Fruit fly (Drosophila melanogaster) whole organism, embryonic: Measurements from ENCODE around the gene tsl.

Source experiments
- Asciz ChIP-seq: fragments of 200-800 bp; sonication (Bioruptor generic); optimal IDR thresholded peaks from 2 replicates; lab custom pipeline; 2017; ENCODE audit warnings: missing biosample characterization, mild to moderate bottlenecking, missing genetic modification characterization, missing genetic modification reagents
- CG10321 ChIP-seq: fragments of 200-800 bp; sonication (Bioruptor generic); IDR thresholded peaks from 2 replicates; pipeline ENCODE4 v1.3.6; 2022; ENCODE audit warnings: missing biosample characterization, missing genetic modification characterization
- CG10543 ChIP-seq: fragments of 200-800 bp; sonication (Bioruptor generic); optimal IDR thresholded peaks from 3 replicates; lab custom pipeline; 2017; ENCODE audit warnings: missing biosample characterization, mild to moderate bottlenecking, missing genetic modification characterization, moderate library complexity
- CG11456 ChIP-seq: fragments of 200-800 bp; sonication (Bioruptor generic); IDR thresholded peaks from 3 replicates; pipeline ENCODE4 v1.3.6; 2022; ENCODE audit warnings: missing biosample characterization, missing genetic modification characterization
- CG11696 ChIP-seq: fragments of 200-800 bp; sonication (Bioruptor generic); IDR thresholded peaks from 2 replicates; pipeline ENCODE4 v1.3.6; 2022; ENCODE audit warnings: missing biosample characterization, missing genetic modification characterization
- CG14667 ChIP-seq: fragments of 200-800 bp; sonication (Bioruptor generic); IDR thresholded peaks from 2 replicates; pipeline ENCODE4 v1.3.6; 2022; ENCODE audit warnings: missing biosample characterization, missing genetic modification characterization
- CG15011 ChIP-seq: fragments of 200-800 bp; sonication (Bioruptor generic); optimal IDR thresholded peaks from 3 replicates; lab custom pipeline; 2018; ENCODE audit warnings: missing biosample characterization, mild to moderate bottlenecking, missing genetic modification characterization
- CG15479 ChIP-seq: fragments of 200-800 bp; sonication (Bioruptor generic); optimal IDR thresholded peaks from 3 replicates; lab custom pipeline; 2019; ENCODE audit warnings: missing biosample characterization, mild to moderate bottlenecking, missing genetic modification characterization, moderate library complexity
- CG1602 ChIP-seq: fragments of 200-800 bp; sonication (Bioruptor generic); optimal IDR thresholded peaks from 3 replicates; lab custom pipeline; 2016; ENCODE audit warnings: missing biosample characterization, missing genetic modification characterization
- CG1647 ChIP-seq: fragments of 200-800 bp; sonication (Bioruptor generic); optimal IDR thresholded peaks from 3 replicates; lab custom pipeline; 2016; ENCODE audit warnings: missing biosample characterization, missing genetic modification characterization
- CG1832 ChIP-seq: fragments of 200-800 bp; sonication (Bioruptor generic); optimal IDR thresholded peaks from 2 replicates; lab custom pipeline; 2017; ENCODE audit warnings: missing biosample characterization, mild to moderate bottlenecking, missing genetic modification characterization, inconsistent platforms
- CG18619 ChIP-seq: fragments of 200-800 bp; sonication (Bioruptor generic); optimal IDR thresholded peaks from 3 replicates; lab custom pipeline; 2017; ENCODE audit warnings: missing biosample characterization, mild to moderate bottlenecking, missing genetic modification characterization
- CG2199 ChIP-seq: fragments of 200-800 bp; sonication (Bioruptor generic); IDR thresholded peaks from 3 replicates; pipeline ENCODE4 v1.3.6; 2022; ENCODE audit warnings: missing biosample characterization, missing genetic modification characterization
- CG2712 ChIP-seq: fragments of 200-800 bp; optimal IDR thresholded peaks from 3 replicates; lab custom pipeline; 2019; ENCODE audit warnings: missing biosample characterization, mild to moderate bottlenecking, missing genetic modification characterization, moderate library complexity
- CG2889 ChIP-seq: fragments of 200-800 bp; sonication (Bioruptor generic); IDR thresholded peaks from 3 replicates; pipeline ENCODE4 v1.3.6; 2022; ENCODE audit warnings: missing biosample characterization, missing genetic modification characterization
- CG4820 ChIP-seq: fragments of 200-800 bp; sonication (Bioruptor generic); optimal IDR thresholded peaks from 3 replicates; lab custom pipeline; 2016; ENCODE audit warnings: missing biosample characterization, missing genetic modification characterization
- CG4854 ChIP-seq: fragments of 200-800 bp; sonication (Bioruptor generic); optimal IDR thresholded peaks from 2 replicates; lab custom pipeline; 2016; ENCODE audit warnings: missing biosample characterization, missing genetic modification characterization, inconsistent platforms
- CG5180 ChIP-seq: fragments of 200-800 bp; sonication (Bioruptor generic); optimal IDR thresholded peaks from 3 replicates; lab custom pipeline; 2017; ENCODE audit warnings: missing biosample characterization, missing genetic modification characterization, mild to moderate bottlenecking, moderate library complexity, missing genetic modification reagents
- CG6272 ChIP-seq: fragments of 200-800 bp; sonication (Bioruptor generic); IDR thresholded peaks from 2 replicates; pipeline ENCODE4 v1.3.6; 2022; ENCODE audit warnings: missing biosample characterization, missing genetic modification characterization
- CG6791 ChIP-seq: fragments of 200-800 bp; sonication (Bioruptor generic); IDR thresholded peaks from 3 replicates; pipeline ENCODE4 v1.3.6; 2022; ENCODE audit warnings: missing biosample characterization, missing genetic modification characterization; ENCODE audit not compliant: partially characterized antibody
- CG7745 ChIP-seq: fragments of 200-800 bp; sonication (Bioruptor generic); optimal IDR thresholded peaks from 2 replicates; lab custom pipeline; 2018; ENCODE audit warnings: missing biosample characterization, mild to moderate bottlenecking, missing genetic modification characterization, moderate library complexity
- Eip74EF ChIP-seq, 2 experiments: fragments of 200-800 bp in 1 of 2; fragments of >200 bp in 1 of 2; sonication (Bioruptor generic) in 1 of 2; optimal IDR thresholded peaks; 2 replicates each; lab custom pipeline; 2017 to 2019; ENCODE audit warnings: missing biosample characterization in 2 of 2, missing genetic modification characterization in 2 of 2, mild to moderate bottlenecking in 1 of 2, moderate library complexity in 1 of 2
- Hsf ChIP-seq: fragments of 200-800 bp; sonication (Bioruptor generic); optimal IDR thresholded peaks from 3 replicates; lab custom pipeline; 2016; ENCODE audit warnings: missing biosample characterization, missing genetic modification characterization
- Lhr ChIP-seq: fragments of 200-800 bp; sonication (Bioruptor generic); optimal IDR thresholded peaks from 3 replicates; lab custom pipeline; 2017; ENCODE audit warnings: mild to moderate bottlenecking, missing biosample characterization, missing genetic modification reagents, missing genetic modification characterization
- MBD-R2 ChIP-seq: fragments of 200-800 bp; sonication (Bioruptor generic); IDR thresholded peaks from 2 replicates; pipeline ENCODE4 v1.3.6; 2022; ENCODE audit warnings: missing biosample characterization, missing genetic modification characterization
- Meics ChIP-seq: fragments of 200-800 bp; sonication (Bioruptor generic); optimal IDR thresholded peaks from 2 replicates; lab custom pipeline; 2017; ENCODE audit warnings: missing biosample characterization, mild to moderate bottlenecking, missing genetic modification characterization
- Nf-YC ChIP-seq: fragments of 200-800 bp; optimal IDR thresholded peaks from 3 replicates; lab custom pipeline; 2019; ENCODE audit warnings: missing biosample characterization, mild to moderate bottlenecking, missing genetic modification characterization, moderate library complexity
- Scr ChIP-seq: fragments of 200-800 bp; sonication (Bioruptor generic); IDR thresholded peaks from 2 replicates; pipeline ENCODE4 v1.3.6; 2022; ENCODE audit warnings: missing biosample characterization, missing genetic modification characterization; ENCODE audit not compliant: partially characterized antibody
- Stat92E ChIP-seq, 3 experiments: fragments of >200 bp in 2 of 3; fragments of 200-800 bp in 1 of 3; sonication (Bioruptor generic) in 1 of 3; optimal IDR thresholded peaks; 2 replicates each; lab custom pipeline; 2017 to 2019; ENCODE audit warnings: missing biosample characterization in 3 of 3, missing genetic modification characterization in 3 of 3, mild to moderate bottlenecking in 1 of 3, moderate library complexity in 1 of 3
- Xbp1 ChIP-seq: fragments of 200-800 bp; sonication (Bioruptor generic); optimal IDR thresholded peaks from 3 replicates; lab custom pipeline; 2016; ENCODE audit warnings: missing biosample characterization, mild to moderate bottlenecking, missing genetic modification characterization
- az2 ChIP-seq: fragments of 200-800 bp; sonication (Bioruptor generic); optimal IDR thresholded peaks from 3 replicates; lab custom pipeline; 2016; ENCODE audit warnings: missing biosample characterization, missing genetic modification characterization
- ci ChIP-seq: fragments of 200-800 bp; sonication (Bioruptor generic); IDR thresholded peaks from 3 replicates; pipeline ENCODE4 v1.3.6; 2022; ENCODE audit warnings: missing biosample characterization, missing genetic modification characterization
- danr ChIP-seq: fragments of 200-800 bp; sonication (Bioruptor generic); IDR thresholded peaks from 2 replicates; pipeline ENCODE4 v1.3.6; 2022; ENCODE audit warnings: missing biosample characterization, missing genetic modification characterization
- dpn ChIP-seq, 2 experiments: fragments of 200-800 bp; sonication (Bioruptor generic); optimal IDR thresholded peaks; 3 replicates each; lab custom pipeline; 2016; ENCODE audit warnings: missing biosample characterization in 2 of 2, missing genetic modification characterization in 2 of 2
- emc ChIP-seq: fragments of 200-800 bp; sonication (Bioruptor generic); optimal IDR thresholded peaks from 2 replicates; lab custom pipeline; 2016; ENCODE audit warnings: missing biosample characterization, missing genetic modification characterization
- ems ChIP-seq: fragments of 200-800 bp; sonication (Bioruptor generic); optimal IDR thresholded peaks from 3 replicates; lab custom pipeline; 2016; ENCODE audit warnings: missing biosample characterization, missing genetic modification characterization
- fd64A ChIP-seq: fragments of 200-800 bp; sonication (Bioruptor generic); optimal IDR thresholded peaks from 3 replicates; lab custom pipeline; 2018; ENCODE audit warnings: missing biosample characterization, mild to moderate bottlenecking, missing genetic modification characterization
- fd96Cb ChIP-seq: fragments of 200-800 bp; sonication (Bioruptor generic); optimal IDR thresholded peaks from 2 replicates; lab custom pipeline; 2018; ENCODE audit warnings: missing biosample characterization, mild to moderate bottlenecking, missing genetic modification characterization, moderate library complexity
- fru ChIP-seq: fragments of >200 bp; optimal IDR thresholded peaks from 2 replicates; lab custom pipeline; 2017
- grau ChIP-seq: fragments of 200-800 bp; optimal IDR thresholded peaks from 3 replicates; lab custom pipeline; 2019; ENCODE audit warnings: missing biosample characterization, mild to moderate bottlenecking, missing genetic modification characterization, moderate library complexity
- her ChIP-seq: fragments of 200-800 bp; sonication (Bioruptor generic); optimal IDR thresholded peaks from 2 replicates; lab custom pipeline; 2016; ENCODE audit warnings: missing biosample characterization, missing genetic modification characterization
- ind ChIP-seq: fragments of 200-800 bp; sonication (Bioruptor generic); optimal IDR thresholded peaks from 3 replicates; lab custom pipeline; 2016; ENCODE audit warnings: missing biosample characterization, missing genetic modification characterization
- jigr1 ChIP-seq: fragments of 200-800 bp; sonication (Bioruptor generic); IDR thresholded peaks from 3 replicates; pipeline ENCODE4 v1.3.6; 2022; ENCODE audit warnings: missing biosample characterization, missing genetic modification characterization
- knrl ChIP-seq: fragments of 200-800 bp; sonication (Bioruptor generic); IDR thresholded peaks from 3 replicates; pipeline ENCODE4 v1.3.6; 2022; ENCODE audit warnings: missing biosample characterization, missing genetic modification characterization; ENCODE audit not compliant: partially characterized antibody
- otp ChIP-seq: fragments of 200-800 bp; sonication (Bioruptor generic); IDR thresholded peaks from 3 replicates; pipeline ENCODE4, ENCODE4 v1.3.6; 2022; ENCODE audit warnings: missing biosample characterization, missing genetic modification characterization
- pum ChIP-seq: fragments of 200-800 bp; sonication (Bioruptor generic); optimal IDR thresholded peaks from 2 replicates; lab custom pipeline; 2016; ENCODE audit warnings: missing biosample characterization, missing genetic modification characterization
- schlank ChIP-seq: fragments of 200-800 bp; sonication (Bioruptor generic); optimal IDR thresholded peaks from 2 replicates; lab custom pipeline; 2018; ENCODE audit warnings: missing biosample characterization, mild to moderate bottlenecking, missing genetic modification characterization
- sd ChIP-seq: fragments of 200-800 bp; sonication (Bioruptor generic); optimal IDR thresholded peaks from 3 replicates; lab custom pipeline; 2018; ENCODE audit warnings: missing biosample characterization, mild to moderate bottlenecking, missing genetic modification characterization, moderate library complexity
- sim ChIP-seq: fragments of 200-800 bp; sonication (Bioruptor generic); IDR thresholded peaks from 2 replicates; pipeline ENCODE4 v1.3.6; 2022; ENCODE audit warnings: missing biosample characterization, missing genetic modification characterization
- tin ChIP-seq: fragments of 200-800 bp; sonication (Bioruptor generic); optimal IDR thresholded peaks from 3 replicates; lab custom pipeline; 2016; ENCODE audit warnings: missing biosample characterization, missing genetic modification characterization
- trem ChIP-seq: fragments of 200-800 bp; optimal IDR thresholded peaks from 3 replicates; lab custom pipeline; 2019; ENCODE audit warnings: missing biosample characterization, mild to moderate bottlenecking, missing genetic modification characterization, moderate library complexity
- zfh2 ChIP-seq: fragments of 200-800 bp; sonication (Bioruptor generic); optimal IDR thresholded peaks from 2 replicates; lab custom pipeline; 2016; ENCODE audit warnings: missing biosample characterization, missing genetic modification characterization

tsl gene

dm6 chr3R:21732901-21733300 lies 49.4 kb downstream of the tsl start (continued):
- TF ChIP-seq her (GFP tag; lab: Kevin White, UChicago) (no peak), CG4854 (GFP tag; lab: Kevin White, UChicago) (no peak), CG11456 (GFP tag; lab: Robert Waterston, UW) (0 out of 3 replicates have a peak, but pooled peaks have one; percentile 15), ind (no peak), CG7745 (no peak), jigr1 (GFP tag; lab: Robert Waterston, UW) (no peak), CG4820 (GFP tag; lab: Kevin White, UChicago) (no peak), schlank (tag; lab: Kevin White, UChicago) (no peak), CG6272 (GFP tag; lab: Robert Waterston, UW) (no peak), CG1647 (GFP tag; lab: Kevin White, UChicago) (no peak), knrl (GFP tag; lab: Robert Waterston, UW) (no peak), Hsf (GFP tag; lab: Kevin White, UChicago) (no peak), CG10321 (GFP tag; lab: Robert Waterston, UW) (no peak), tin (GFP tag; lab: Kevin White, UChicago) (no peak), emc (GFP tag; lab: Kevin White, UChicago) (no peak), otp (GFP tag; lab: Robert Waterston, UW) (no peak), dpn (GFP tag; optimal IDR thresholded peaks at IDR 0.05; lab: Kevin White, UChicago) (peak in 1 of 2 experiments; percentile 0), az2 (GFP tag; lab: Kevin White, UChicago) (peak; percentile 17), ci (GFP tag; lab: Robert Waterston, UW) (peak; percentile 53; the same call in 1 of the 3 replicates), fd96Cb (tag; lab: Kevin White, UChicago) (no peak), CG2889 (GFP tag; lab: Robert Waterston, UW) (no peak), CG5180 (GFP tag; lab: Kevin White, UChicago) (no peak), CG14667 (GFP tag; lab: Robert Waterston, UW) (0 out of 2 replicates have a peak, but pooled peaks have one; percentile 17), CG11696 (GFP tag; lab: Robert Waterston, UW) (no peak), CG15011 (GFP tag; lab: Kevin White, UChicago) (no peak), fru (lab: Kevin White, UChicago) (no peak), ems (no peak), grau (tag; lab: Kevin White, UChicago) (no peak), MBD-R2 (GFP tag; lab: Robert Waterston, UW) (no peak), sd (tag; lab: Kevin White, UChicago) (no peak), pum (GFP tag; lab: Kevin White, UChicago) (no peak), CG18619 (GFP tag; lab: Kevin White, UChicago) (no peak), CG6791 (GFP tag; lab: Robert Waterston, UW) (no peak), CG1602 (GFP tag; lab: Kevin White, UChicago) (no peak), Xbp1 (GFP tag; lab: Kevin White, UChicago) (peak; percentile 10), Asciz (GFP tag; lab: Kevin White, UChicago) (no peak), danr (GFP tag; lab: Robert Waterston, UW) (no peak), Meics (GFP tag; lab: Kevin White, UChicago) (no peak), CG2712 (peak; percentile 23), fd64A (GFP tag; lab: Kevin White, UChicago) (no peak), Stat92E (GFP tag; optimal IDR thresholded peaks at IDR 0.05; lab: Kevin White, UChicago) (no peak), CG2199 (no peak), Nf-YC (tag; lab: Kevin White, UChicago) (no peak), Lhr (GFP tag; lab: Kevin White, UChicago) (no peak), CG15479 (no peak), sim (GFP tag; lab: Robert Waterston, UW) (no peak), Eip74EF (GFP tag; optimal IDR thresholded peaks at IDR 0.05; lab: Kevin White, UChicago) (no peak), CG1832 (GFP tag; lab: Kevin White, UChicago) (no peak), CG10543 (GFP tag; lab: Kevin White, UChicago) (no peak), trem (peak; percentile 22), zfh2 (no peak), Scr (no peak)
